Fruit fly (Drosophila melanogaster) whole organism, embryonic: ENCODE results near the gene CG3078.

Experiments used
- CG11504 ChIP-seq: fragments of 200-800 bp; sonication (Bioruptor generic); optimal IDR thresholded peaks from 3 replicates; lab custom pipeline; 2019; ENCODE audit warnings: missing biosample characterization, mild to moderate bottlenecking, missing genetic modification characterization, moderate library complexity
- CG12391 ChIP-seq: fragments of 200-800 bp; sonication (Bioruptor generic); optimal IDR thresholded peaks from 3 replicates; lab custom pipeline; 2018; ENCODE audit warnings: missing biosample characterization, mild to moderate bottlenecking, missing genetic modification characterization, moderate library complexity
- CG13624 ChIP-seq: fragments of 200-800 bp; sonication (Bioruptor generic); optimal IDR thresholded peaks from 2 replicates; lab custom pipeline; 2016; ENCODE audit warnings: missing biosample characterization, missing genetic modification characterization
- CG1529 ChIP-seq: fragments of 200-800 bp; sonication (Bioruptor generic); optimal IDR thresholded peaks from 3 replicates; lab custom pipeline; 2018; ENCODE audit warnings: missing biosample characterization, missing genetic modification characterization
- CG1832 ChIP-seq: fragments of 200-800 bp; sonication (Bioruptor generic); optimal IDR thresholded peaks from 2 replicates; lab custom pipeline; 2017; ENCODE audit warnings: missing biosample characterization, mild to moderate bottlenecking, missing genetic modification characterization, inconsistent platforms
- CG3847 ChIP-seq: fragments of 200-800 bp; sonication (Bioruptor generic); IDR thresholded peaks from 2 replicates; pipeline ENCODE4 v1.3.6; 2022; ENCODE audit warnings: missing biosample characterization, missing genetic modification characterization
- CG4328 ChIP-seq: fragments of 200-800 bp; sonication (Bioruptor generic); optimal IDR thresholded peaks from 3 replicates; lab custom pipeline; 2017; ENCODE audit warnings: missing biosample characterization, missing genetic modification reagents, missing genetic modification characterization
- CG6689 ChIP-seq: fragments of 200-800 bp; sonication (Bioruptor generic); IDR thresholded peaks from 2 replicates; pipeline ENCODE4 v1.3.6; 2022; ENCODE audit warnings: missing biosample characterization, missing genetic modification characterization
- CG6765 ChIP-seq: fragments of 200-800 bp; sonication (Bioruptor generic); optimal IDR thresholded peaks from 3 replicates; lab custom pipeline; 2017; ENCODE audit warnings: missing biosample characterization, mild to moderate bottlenecking, missing genetic modification characterization
- CG8089 ChIP-seq: fragments of 200-800 bp; sonication (Bioruptor generic); optimal IDR thresholded peaks from 3 replicates; lab custom pipeline; 2016; ENCODE audit warnings: missing biosample characterization, missing genetic modification characterization
- CG8281 ChIP-seq: fragments of 200-800 bp; sonication (Bioruptor generic); optimal IDR thresholded peaks from 2 replicates; lab custom pipeline; 2018; ENCODE audit warnings: missing biosample characterization, mild to moderate bottlenecking, missing genetic modification characterization, moderate library complexity
- CG8944 ChIP-seq: fragments of 200-800 bp; sonication (Bioruptor generic); optimal IDR thresholded peaks from 3 replicates; lab custom pipeline; 2016; ENCODE audit warnings: missing biosample characterization, missing genetic modification characterization
- CG9727 ChIP-seq: fragments of 200-800 bp; sonication (Bioruptor generic); optimal IDR thresholded peaks from 3 replicates; lab custom pipeline; 2017; ENCODE audit warnings: missing biosample characterization, mild to moderate bottlenecking, missing genetic modification characterization
- CTCF ChIP-seq: fragments of 200-800 bp; sonication (Bioruptor generic); optimal IDR thresholded peaks from 2 replicates; lab custom pipeline; 2017; ENCODE audit warnings: missing biosample characterization, mild to moderate bottlenecking, missing genetic modification characterization, moderate library complexity
- Dll ChIP-seq: fragments of 200-800 bp; sonication (Bioruptor generic); IDR thresholded peaks from 4 replicates; pipeline ENCODE4 v1.3.6; 2022; ENCODE audit warnings: missing biosample characterization, missing genetic modification characterization; ENCODE audit not compliant: partially characterized antibody
- ERR ChIP-seq: fragments of 200-800 bp; sonication (Bioruptor generic); optimal IDR thresholded peaks from 2 replicates; lab custom pipeline; 2016; ENCODE audit warnings: missing biosample characterization, missing genetic modification characterization
- H2.0 ChIP-seq: fragments of 200-800 bp; sonication (Bioruptor generic); IDR thresholded peaks from 2 replicates; pipeline ENCODE4 v1.3.6; 2022; ENCODE audit warnings: missing biosample characterization, missing genetic modification characterization
- HLH4C ChIP-seq: fragments of 200-800 bp; sonication (Bioruptor generic); IDR thresholded peaks from 3 replicates; pipeline ENCODE4 v1.3.6; 2022; ENCODE audit warnings: missing biosample characterization, missing genetic modification characterization; ENCODE audit not compliant: partially characterized antibody
- Oaz ChIP-seq: fragments of 200-800 bp; sonication (Bioruptor generic); IDR thresholded peaks from 2 replicates; pipeline ENCODE4 v1.3.6; 2022; ENCODE audit warnings: missing biosample characterization, missing genetic modification characterization
- Opbp ChIP-seq: fragments of 200-800 bp; sonication (Bioruptor generic); IDR thresholded peaks from 3 replicates; pipeline ENCODE4 v1.3.6; 2022; ENCODE audit warnings: missing biosample characterization, missing genetic modification characterization; ENCODE audit not compliant: partially characterized antibody
- Pdp1 ChIP-seq, 2 experiments: fragments of 200-800 bp; sonication (Bioruptor generic); optimal IDR thresholded peaks; 3 replicates each; lab custom pipeline; 2016; ENCODE audit warnings: missing biosample characterization in 2 of 2, missing genetic modification characterization in 2 of 2, mild to moderate bottlenecking in 1 of 2, moderate library complexity in 1 of 2
- Rfx ChIP-seq: fragments of 200-800 bp; sonication (Bioruptor generic); IDR thresholded peaks from 2 replicates; pipeline ENCODE4 v1.3.6; 2022; ENCODE audit warnings: missing biosample characterization, missing genetic modification characterization
- al ChIP-seq: fragments of 200-800 bp; sonication (Bioruptor generic); IDR thresholded peaks from 2 replicates; pipeline ENCODE4 v1.3.6; 2022; ENCODE audit warnings: missing biosample characterization, missing genetic modification characterization
- ase ChIP-seq: fragments of 200-800 bp; sonication (Bioruptor generic); IDR thresholded peaks from 3 replicates; pipeline ENCODE4 v1.3.6; 2022; ENCODE audit warnings: missing biosample characterization, missing genetic modification characterization
- chinmo ChIP-seq: fragments of 200-800 bp; sonication (Bioruptor generic); IDR thresholded peaks from 4 replicates; pipeline ENCODE4 v1.3.6; 2022; ENCODE audit warnings: missing biosample characterization, missing genetic modification characterization; ENCODE audit not compliant: partially characterized antibody
- ci ChIP-seq: fragments of 200-800 bp; sonication (Bioruptor generic); IDR thresholded peaks from 3 replicates; pipeline ENCODE4 v1.3.6; 2022; ENCODE audit warnings: missing biosample characterization, missing genetic modification characterization
- crc ChIP-seq: fragments of 200-800 bp; sonication (Bioruptor generic); optimal IDR thresholded peaks from 2 replicates; lab custom pipeline; 2016; ENCODE audit warnings: missing biosample characterization, missing genetic modification characterization
- crol ChIP-seq: fragments of 200-800 bp; sonication (Bioruptor generic); IDR thresholded peaks from 2 replicates; pipeline ENCODE4 v1.3.6; 2022; ENCODE audit warnings: missing biosample characterization, missing genetic modification characterization
- dati ChIP-seq: fragments of 200-800 bp; sonication (Bioruptor generic); IDR thresholded peaks from 2 replicates; pipeline ENCODE4 v1.3.6; 2022; ENCODE audit warnings: missing biosample characterization, missing genetic modification characterization
- dimm ChIP-seq: fragments of 200-800 bp; sonication (Bioruptor generic); IDR thresholded peaks from 2 replicates; pipeline ENCODE4 v1.3.6; 2022; ENCODE audit warnings: missing biosample characterization, missing genetic modification characterization
- dmrt99B ChIP-seq: fragments of 200-800 bp; sonication (Bioruptor generic); optimal IDR thresholded peaks from 2 replicates; lab custom pipeline; 2018; ENCODE audit warnings: missing biosample characterization, mild to moderate bottlenecking, missing genetic modification characterization, moderate library complexity
- eyg ChIP-seq: fragments of 200-800 bp; sonication (Bioruptor generic); optimal IDR thresholded peaks from 3 replicates; lab custom pipeline; 2016; ENCODE audit warnings: missing biosample characterization, missing genetic modification characterization
- grn ChIP-seq: fragments of 200-800 bp; sonication (Bioruptor generic); optimal IDR thresholded peaks from 3 replicates; lab custom pipeline; 2017; ENCODE audit warnings: missing biosample characterization, missing genetic modification characterization
- ham ChIP-seq: fragments of 200-800 bp; sonication (Bioruptor generic); IDR thresholded peaks from 2 replicates; pipeline ENCODE4 v1.3.6; 2022; ENCODE audit warnings: missing biosample characterization, missing genetic modification characterization
- klu ChIP-seq: fragments of 200-800 bp; sonication (Bioruptor generic); IDR thresholded peaks from 2 replicates; pipeline ENCODE4 v1.3.6; 2022; ENCODE audit warnings: missing biosample characterization, missing genetic modification characterization
- kni ChIP-seq: fragments of 200-800 bp; sonication (Bioruptor generic); optimal IDR thresholded peaks from 3 replicates; lab custom pipeline; 2017; ENCODE audit warnings: mild to moderate bottlenecking, missing biosample characterization, missing genetic modification reagents, missing genetic modification characterization
- org-1 ChIP-seq: fragments of 200-800 bp; sonication (Bioruptor generic); optimal IDR thresholded peaks from 2 replicates; lab custom pipeline; 2017; ENCODE audit warnings: missing biosample characterization, missing genetic modification characterization
- p53 ChIP-seq: fragments of 200-800 bp; sonication (Bioruptor generic); optimal IDR thresholded peaks from 2 replicates; lab custom pipeline; 2016; ENCODE audit warnings: missing biosample characterization, missing genetic modification characterization
- peb ChIP-seq: fragments of 200-800 bp; sonication (Bioruptor generic); IDR thresholded peaks from 2 replicates; pipeline ENCODE4 v1.3.6; 2022; ENCODE audit warnings: missing biosample characterization, missing genetic modification characterization
- pho ChIP-seq: fragments of 200-800 bp; sonication (Bioruptor generic); optimal IDR thresholded peaks from 2 replicates; lab custom pipeline; 2016; ENCODE audit warnings: missing biosample characterization, missing genetic modification characterization
- pum ChIP-seq: fragments of 200-800 bp; sonication (Bioruptor generic); optimal IDR thresholded peaks from 2 replicates; lab custom pipeline; 2016; ENCODE audit warnings: missing biosample characterization, missing genetic modification characterization
- sd ChIP-seq: fragments of 200-800 bp; sonication (Bioruptor generic); optimal IDR thresholded peaks from 3 replicates; lab custom pipeline; 2018; ENCODE audit warnings: missing biosample characterization, mild to moderate bottlenecking, missing genetic modification characterization, moderate library complexity
- seq ChIP-seq: fragments of 200-800 bp; sonication (Bioruptor generic); IDR thresholded peaks from 2 replicates; pipeline ENCODE4 v1.3.6; 2022; ENCODE audit warnings: missing biosample characterization, missing genetic modification characterization
- stc ChIP-seq: fragments of 200-800 bp; sonication (Bioruptor generic); IDR thresholded peaks from 2 replicates; pipeline ENCODE4 v1.3.6; 2022; ENCODE audit warnings: missing biosample characterization, missing genetic modification characterization
- tap ChIP-seq: fragments of 200-800 bp; optimal IDR thresholded peaks from 3 replicates; lab custom pipeline; 2019; ENCODE audit warnings: missing biosample characterization, mild to moderate bottlenecking, missing genetic modification characterization, moderate library complexity
- tgo ChIP-seq: fragments of 200-800 bp; sonication (Bioruptor generic); IDR thresholded peaks from 3 replicates; pipeline ENCODE4 v1.3.6; 2022; ENCODE audit warnings: missing biosample characterization, missing genetic modification characterization
- tna ChIP-seq: fragments of 200-800 bp; sonication (Bioruptor generic); IDR thresholded peaks from 2 replicates; pipeline ENCODE4 v1.3.6; 2022; ENCODE audit warnings: missing biosample characterization, missing genetic modification characterization; ENCODE audit not compliant: partially characterized antibody
- tx ChIP-seq: fragments of 200-800 bp; sonication (Bioruptor generic); optimal IDR thresholded peaks from 2 replicates; lab custom pipeline; 2016; ENCODE audit warnings: missing biosample characterization, missing genetic modification characterization
- usp ChIP-seq: fragments of >200 bp; optimal IDR thresholded peaks from 2 replicates; lab custom pipeline; 2017; ENCODE audit warnings: missing biosample characterization, missing genetic modification characterization
- vfl ChIP-seq: fragments of 200-800 bp; sonication (Bioruptor generic); optimal IDR thresholded peaks from 2 replicates; lab custom pipeline; 2016; ENCODE audit warnings: missing biosample characterization, missing genetic modification characterization
- vvl ChIP-seq: fragments of 200-800 bp; sonication (Bioruptor generic); IDR thresholded peaks from 2 replicates; pipeline ENCODE4 v1.3.6; 2022; ENCODE audit warnings: missing biosample characterization, missing genetic modification characterization
- wdn ChIP-seq: fragments of 200-800 bp; sonication (Bioruptor generic); IDR thresholded peaks from 2 replicates; pipeline ENCODE4 v1.3.6; 2022; ENCODE audit warnings: missing biosample characterization, missing genetic modification characterization
- z ChIP-seq: fragments of 200-800 bp; sonication (Bioruptor generic); IDR thresholded peaks from 3 replicates; pipeline ENCODE4 v1.3.6; 2022; ENCODE audit warnings: missing biosample characterization, missing genetic modification characterization

The CG3078 gene

dm6 chrX:2307564-2307963, 47.9 kb upstream of the CG3078 start (continued):
- TF ChIP-seq tna (GFP tag; lab: Robert Waterston, UW) = no peak
- TF ChIP-seq HLH4C (GFP tag; lab: Robert Waterston, UW) = no peak
- TF ChIP-seq seq (GFP tag; lab: Robert Waterston, UW) = no peak
- TF ChIP-seq peb (GFP tag; lab: Robert Waterston, UW) = no peak
- TF ChIP-seq CTCF = no peak
- TF ChIP-seq pum = no peak
- TF ChIP-seq ham = no peak
- TF ChIP-seq usp = no peak
- TF ChIP-seq grn (GFP tag; lab: Kevin White, UChicago) = no peak
- TF ChIP-seq dimm = no peak
- no peak for TF ChIP-seq stc (GFP tag; lab: Robert Waterston, UW)
- no peak for TF ChIP-seq p53
- TF ChIP-seq sd (tag; lab: Kevin White, UChicago) = no peak
- TF ChIP-seq CG8281 = no peak
- peak; percentile 39 for TF ChIP-seq kni (GFP tag; lab: Kevin White, UChicago)
- no peak for TF ChIP-seq H2.0 (GFP tag; lab: Robert Waterston, UW)
- no peak for TF ChIP-seq CG13624 (GFP tag; lab: Kevin White, UChicago)
- TF ChIP-seq crc (GFP tag; lab: Kevin White, UChicago) = no peak
- no peak for TF ChIP-seq vfl
- no peak for TF ChIP-seq org-1 (GFP tag; lab: Kevin White, UChicago)
- 0 out of 3 replicates have a peak, but pooled peaks have one; percentile 16 for TF ChIP-seq z (GFP tag; lab: Robert Waterston, UW)
- no peak for TF ChIP-seq dati (GFP tag; lab: Robert Waterston, UW)
- TF ChIP-seq, all 482 proteins: peak for 22

- TF ChIP-seq tna (GFP tag; lab: Robert Waterston, UW) = no peak
- no peak for TF ChIP-seq CG3847
- no peak for TF ChIP-seq Opbp
- TF ChIP-seq chinmo (GFP tag; lab: Robert Waterston, UW) = peak; percentile 15; the same call in 1 of the 4 replicates
- TF ChIP-seq CG8089 (GFP tag; lab: Kevin White, UChicago) = no peak
- no peak for TF ChIP-seq tx (GFP tag; lab: Kevin White, UChicago)
- TF ChIP-seq CG1832 (GFP tag; lab: Kevin White, UChicago) = peak; percentile 25
- peak; percentile 91 for TF ChIP-seq crol
- TF ChIP-seq wdn = no peak
- no peak for TF ChIP-seq klu (GFP tag; lab: Robert Waterston, UW)
- no peak for TF ChIP-seq tgo
- no peak for TF ChIP-seq ERR (GFP tag; lab: Kevin White, UChicago)
- no peak for TF ChIP-seq al (GFP tag; lab: Robert Waterston, UW)
- no peak for TF ChIP-seq dmrt99B (tag; lab: Kevin White, UChicago)
- TF ChIP-seq CG6689 (GFP tag; lab: Robert Waterston, UW) = no peak
- TF ChIP-seq Dll = no peak
- TF ChIP-seq pho (GFP tag; lab: Kevin White, UChicago) = no peak
- TF ChIP-seq ci (GFP tag; lab: Robert Waterston, UW) = no peak
- no peak for TF ChIP-seq CG12391 (tag; lab: Kevin White, UChicago)
- no peak for TF ChIP-seq ase (GFP tag; lab: Robert Waterston, UW)
- no peak for TF ChIP-seq CG4328 (GFP tag; lab: Kevin White, UChicago)
These were observed 47.1 kb upstream of the CG3078 start for dm6 chrX:2306760-2307159.

- peak in 1 of 2 experiments; percentile 40 for TF ChIP-seq Pdp1 (GFP tag; optimal IDR thresholded peaks at IDR 0.05; lab: Kevin White, UChicago)
- no peak for TF ChIP-seq Oaz (GFP tag; lab: Robert Waterston, UW)
- TF ChIP-seq CG8944 (GFP tag; lab: Kevin White, UChicago) = peak; percentile 37
- peak; percentile 31 for TF ChIP-seq eyg (GFP tag; lab: Kevin White, UChicago)
- TF ChIP-seq tap (tag; lab: Kevin White, UChicago) = peak; percentile 40
- TF ChIP-seq CG4328 (GFP tag; lab: Kevin White, UChicago) = no peak
- peak; percentile 36 for TF ChIP-seq CG6765 (GFP tag; lab: Kevin White, UChicago)
- peak; percentile 23 for TF ChIP-seq CG1529 (GFP tag; lab: Kevin White, UChicago)
- TF ChIP-seq sd (tag; lab: Kevin White, UChicago) = no peak
- TF ChIP-seq CG9727 (GFP tag; lab: Kevin White, UChicago) = peak; percentile 63
- TF ChIP-seq CG11504 (tag; lab: Kevin White, UChicago) = peak; percentile 82
- TF ChIP-seq Rfx (GFP tag; lab: Robert Waterston, UW) = 0 out of 2 replicates have a peak, but pooled peaks have one; percentile 19
- TF ChIP-seq vvl (GFP tag; lab: Robert Waterston, UW) = peak; percentile 61
These were observed 46.6 kb upstream of the CG3078 start for dm6 chrX:2306307-2306706.
